Worm (Caenorhabditis elegans) whole organism, dauer: ENCODE results near the gene R12C12.5.
"Not testable (repeated sequence)": the region's sequence is repeated elsewhere in the genome, so short reads cannot be mapped to it uniquely, and the experiment has no call there.

Source experiments
- unc-62 ChIP-seq: sonication (generic microtip); optimal IDR thresholded peaks from 2 replicates; lab custom pipeline; 2017; ENCODE audit warnings: missing biosample characterization, missing genetic modification reagents, missing genetic modification characterization

R12C12.5 gene

ce11 chrII:6025647-6026046 is 19.3 kb downstream of the R12C12.5 start:
- no peak for TF ChIP-seq unc-62 (GFP tag; lab: Kevin White, UChicago)

ce11 chrII:6024879-6025278 is 20.1 kb downstream of the R12C12.5 start, which contains the start of gene R12C12.9:
TSS of gene R12C12.9 (minus strand) at chrII:6024979.
- no peak for TF ChIP-seq unc-62 (GFP tag; lab: Kevin White, UChicago)

ce11 chrII:6022596-6022995 is 22.4 kb downstream of the R12C12.5 start:
- no peak for TF ChIP-seq unc-62 (GFP tag; lab: Kevin White, UChicago)

- no peak for TF ChIP-seq unc-62 (GFP tag; lab: Kevin White, UChicago)
Measured at ce11 chrII:6020353-6020752, 24.6 kb downstream of the R12C12.5 start, which contains the start of gene ZK84.1. TSS of gene ZK84.1 (plus strand) at chrII:6020653.

ce11 chrII:6016410-6016809 is 28.5 kb downstream of the R12C12.5 start, which contains the start of gene ZK84.5:
TSS of gene ZK84.5 (minus strand) at chrII:6016510.
- no peak for TF ChIP-seq unc-62 (GFP tag; lab: Kevin White, UChicago)

ce11 chrII:6014057-6014456 is 30.9 kb downstream of the R12C12.5 start, which contains the start of gene ZK84.2:
TSS of gene ZK84.2 (plus strand) at chrII:6014357.
- not testable (repeated sequence) for TF ChIP-seq unc-62 (GFP tag; lab: Kevin White, UChicago)

- no peak for TF ChIP-seq unc-62 (GFP tag; lab: Kevin White, UChicago)
Measured at ce11 chrII:6010544-6010943, 34.4 kb downstream of the R12C12.5 start, which contains the start of gene ins-20. TSS of gene ins-20 (plus strand) at chrII:6010844.

- not testable (repeated sequence) for TF ChIP-seq unc-62 (GFP tag; lab: Kevin White, UChicago)
Measured at ce11 chrII:6008887-6009286, 36.1 kb downstream of the R12C12.5 start, which contains the start of gene ZK84.4. TSS of gene ZK84.4 (minus strand) at chrII:6008987.

- TF ChIP-seq unc-62 (GFP tag; lab: Kevin White, UChicago) = no peak
Measured at ce11 chrII:6001004-6001403, 43.9 kb downstream of the R12C12.5 start.

ce11 chrII:6000136-6000535 is 44.8 kb downstream of the R12C12.5 start, which contains the start of gene ins-6:
TSS of gene ins-6 (plus strand) at chrII:6000436.
- TF ChIP-seq unc-62 (GFP tag; lab: Kevin White, UChicago) = no peak

- no peak for TF ChIP-seq unc-62 (GFP tag; lab: Kevin White, UChicago)
Measured at ce11 chrII:5997257-5997656, 47.7 kb downstream of the R12C12.5 start, which contains the start of gene ins-5. TSS of gene ins-5 (plus strand) at chrII:5997557.

ce11 chrII:5996066-5996465 is 48.9 kb downstream of the R12C12.5 start, which contains the start of gene ins-4:
TSS of gene ins-4 (plus strand) at chrII:5996366.
- no peak for TF ChIP-seq unc-62 (GFP tag; lab: Kevin White, UChicago)
